Worm (Caenorhabditis elegans) whole organism, young adult: ENCODE measurements around the gene ugt-53.

Source experiments
- C17E4.6 ChIP-seq: fragments of 200-800 bp; sonication (Bioruptor generic); IDR thresholded peaks from 2 replicates; pipeline ENCODE4 v1.3.6; 2022; ENCODE audit warnings: missing genetic modification reagents, missing genetic modification characterization, missing compliant biosample characterization
- ZK185.1 ChIP-seq: sonication (generic microtip); optimal IDR thresholded peaks from 2 replicates; lab custom pipeline; 2016; ENCODE audit warnings: mild to moderate bottlenecking, missing genetic modification characterization, missing compliant biosample characterization; ENCODE audit not compliant: poor library complexity, severe bottlenecking
- akir-1 ChIP-seq: fragments of 200-800 bp; sonication (Bioruptor generic); optimal IDR thresholded peaks from 2 replicates; lab custom pipeline; 2018; ENCODE audit warnings: mild to moderate bottlenecking, missing genetic modification characterization, moderate library complexity, missing compliant biosample characterization
- ama-1 ChIP-seq, 3 experiments: fragments of 150-350 bp in 1 of 3; sonication (generic microtip) in 2 of 3; optimal IDR thresholded peaks; 2 replicates each; lab custom pipeline; 2014 to 2018; ENCODE audit warnings: missing biosample characterization in 2 of 3, missing genetic modification characterization in 2 of 3, missing genetic modification reagents in 2 of 3
- atf-7 ChIP-seq: sonication (generic microtip); optimal IDR thresholded peaks from 2 replicates; lab custom pipeline; 2017; ENCODE audit warnings: mild to moderate bottlenecking, missing genetic modification characterization, missing compliant biosample characterization
- ceh-40 ChIP-seq: fragments of 200-800 bp; sonication (Bioruptor generic); IDR thresholded peaks from 2 replicates; pipeline ENCODE4 v1.3.6; 2022; ENCODE audit warnings: missing genetic modification characterization, missing compliant biosample characterization
- hrde-1 ChIP-seq: sonication (generic microtip); optimal IDR thresholded peaks from 2 replicates; lab custom pipeline; 2016; ENCODE audit warnings: missing genetic modification characterization, mild to moderate bottlenecking, missing compliant biosample characterization, moderate library complexity, missing genotype, missing genetic modification reagents, borderline replicate concordance
- nfyb-1 ChIP-seq: fragments of 200-800 bp; sonication (Bioruptor generic); IDR thresholded peaks from 2 replicates; pipeline ENCODE4 v1.3.6; 2022; ENCODE audit warnings: missing genetic modification reagents, missing genetic modification characterization, missing compliant biosample characterization
- nhr-80 ChIP-seq: sonication (generic microtip); optimal IDR thresholded peaks from 2 replicates; lab custom pipeline; 2016; ENCODE audit warnings: missing genetic modification characterization, missing compliant biosample characterization
- unc-62 ChIP-seq: fragments of 150-350 bp; optimal IDR thresholded peaks from 2 replicates; lab custom pipeline; 2014; ENCODE audit warnings: missing biosample characterization, missing genetic modification reagents, missing genetic modification characterization
- zim-3 ChIP-seq: sonication (generic microtip); optimal IDR thresholded peaks from 2 replicates; lab custom pipeline; 2017; ENCODE audit warnings: mild to moderate bottlenecking, missing genetic modification characterization, moderate library complexity, missing compliant biosample characterization

DNA sequence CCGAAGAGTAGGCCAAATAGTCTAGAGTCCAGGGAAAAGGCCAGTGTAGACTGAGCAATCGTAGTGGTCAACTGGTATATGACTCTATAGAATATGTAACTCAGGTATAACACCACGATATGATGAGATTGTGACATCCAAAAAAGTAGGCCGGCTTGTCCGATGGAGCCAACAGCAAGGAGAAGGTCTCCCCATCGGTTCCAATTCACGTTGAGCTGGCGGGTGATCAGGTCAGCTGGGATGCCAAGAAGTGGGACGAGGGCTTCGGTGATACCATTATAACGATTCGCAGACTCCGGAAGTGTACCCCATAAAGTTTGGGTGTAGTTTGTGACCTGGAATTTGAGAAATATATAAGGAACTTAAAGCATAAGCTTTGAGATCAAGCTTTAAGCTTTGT lies 23.8 kb downstream of the ugt-53 start:
- TF ChIP-seq ceh-40 (GFP tag; lab: Robert Waterston, UW) (no peak), ZK185.1 (tag; lab: Kevin White, UChicago) (no peak), nhr-80 (no peak), unc-62 (GFP tag; lab: Kevin White, UChicago) (no peak), ama-1 (optimal IDR thresholded peaks at IDR 0.05; lab: Kevin White, UChicago) (no peak), ama-1 (GFP tag; optimal IDR thresholded peaks at IDR 0.05; lab: Kevin White, UChicago) (no peak), hrde-1 (tag; lab: Kevin White, UChicago) (no peak), atf-7 (tag; lab: Kevin White, UChicago) (no peak), C17E4.6 (GFP tag; lab: Robert Waterston, UW) (no peak), akir-1 (GFP tag; lab: Kevin White, UChicago) (no peak), nfyb-1 (no peak), zim-3 (no peak)
